Fruit fly (Drosophila melanogaster): ENCODE results near the gene Sec20.

Sec20 gene

dm6 chr3R:5856215-5856614 is 31.9 kb upstream of the Sec20 start, which contains the start of the genes disp and ECSIT:
TSS of gene disp (minus strand) at chr3R:5856311.
TSS of gene ECSIT (plus strand) at chr3R:5856585.
- TF ChIP-seq pad (GFP tag; optimal IDR thresholded peaks at IDR 0.05) (peak; percentile 49), Clk (GFP tag; optimal IDR thresholded peaks at IDR 0.05) (no peak), bab1 (GFP tag; optimal IDR thresholded peaks at IDR 0.05) (peak; percentile 28), ovo (GFP tag; optimal IDR thresholded peaks at IDR 0.05) (no peak), tj (GFP tag; optimal IDR thresholded peaks at IDR 0.05) (no peak), Mnt (GFP tag; optimal IDR thresholded peaks at IDR 0.05) (peak; percentile 36), CG5204 (GFP tag; optimal IDR thresholded peaks at IDR 0.05) (peak; percentile 74), CG33017 (tag; optimal IDR thresholded peaks at IDR 0.05) (no peak), CG12768 (GFP tag; optimal IDR thresholded peaks at IDR 0.05) (peak; percentile 63), Crg-1 (GFP tag; optimal IDR thresholded peaks at IDR 0.05) (peak; percentile 63), CG7045 (GFP tag; optimal IDR thresholded peaks at IDR 0.05) (peak; percentile 58), CG1620 (GFP tag; optimal IDR thresholded peaks at IDR 0.05) (peak; percentile 6), CG11617 (GFP tag; optimal IDR thresholded peaks at IDR 0.05) (peak; percentile 52), Hr96 (GFP tag; optimal IDR thresholded peaks at IDR 0.05) (peak; percentile 49), kay (GFP tag; ENCODE audit: borderline replicate concordance) (no peak), cic (GFP tag; optimal IDR thresholded peaks at IDR 0.05) (no peak), cnc (optimal IDR thresholded peaks at IDR 0.05) (no peak), CG7101 (tag; optimal IDR thresholded peaks at IDR 0.05) (peak; percentile 51), toe (GFP tag; optimal IDR thresholded peaks at IDR 0.05) (peak; percentile 58), CG14711 (tag; optimal IDR thresholded peaks at IDR 0.05) (peak; percentile 37)

DNA sequence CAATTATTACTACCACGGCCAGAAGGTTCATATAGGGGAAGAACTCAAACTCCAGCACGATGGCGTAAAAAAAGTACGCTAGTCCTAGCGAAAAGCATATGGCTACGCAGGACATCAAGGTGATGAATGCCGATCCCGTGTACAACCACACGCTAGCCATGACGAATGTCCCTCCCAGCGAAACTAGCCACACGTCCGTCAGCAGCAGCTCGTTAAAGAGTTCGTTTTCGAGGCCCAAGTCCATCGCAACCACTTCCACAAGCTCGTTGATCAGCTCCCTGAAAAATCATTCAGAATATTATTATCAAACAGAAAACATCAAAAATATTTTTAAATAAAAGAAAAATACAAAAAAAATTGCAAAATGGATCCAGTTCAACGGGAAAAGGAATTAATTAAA is 28.7 kb upstream of the Sec20 start, which contains the start of gene CG34287:
TSS of gene CG34287 (plus strand) at position 301 of the 400 bp plus-strand sequence.
- no peak for TF ChIP-seq cnc (optimal IDR thresholded peaks at IDR 0.05)
- TF ChIP-seq bab1 (GFP tag; optimal IDR thresholded peaks at IDR 0.05): no peak
- no peak for TF ChIP-seq kay (GFP tag; ENCODE audit: borderline replicate concordance)
- no peak for TF ChIP-seq Crg-1 (GFP tag; optimal IDR thresholded peaks at IDR 0.05)
- no peak for TF ChIP-seq toe (GFP tag; optimal IDR thresholded peaks at IDR 0.05)
- TF ChIP-seq CG7045 (GFP tag; optimal IDR thresholded peaks at IDR 0.05): no peak
- no peak for TF ChIP-seq tj (GFP tag; optimal IDR thresholded peaks at IDR 0.05)
- no peak for TF ChIP-seq cic (GFP tag; optimal IDR thresholded peaks at IDR 0.05)
- no peak for TF ChIP-seq Mnt (GFP tag; optimal IDR thresholded peaks at IDR 0.05)
- TF ChIP-seq pad (GFP tag; optimal IDR thresholded peaks at IDR 0.05): no peak
- TF ChIP-seq Hr96 (GFP tag; optimal IDR thresholded peaks at IDR 0.05): no peak
- TF ChIP-seq CG1620 (GFP tag; optimal IDR thresholded peaks at IDR 0.05): no peak
- no peak for TF ChIP-seq CG7101 (tag; optimal IDR thresholded peaks at IDR 0.05)
- TF ChIP-seq CG33017 (tag; optimal IDR thresholded peaks at IDR 0.05): no peak
- no peak for TF ChIP-seq CG14711 (tag; optimal IDR thresholded peaks at IDR 0.05)
- TF ChIP-seq ovo (GFP tag; optimal IDR thresholded peaks at IDR 0.05): no peak
- no peak for TF ChIP-seq CG5204 (GFP tag; optimal IDR thresholded peaks at IDR 0.05)
- TF ChIP-seq CG11617 (GFP tag; optimal IDR thresholded peaks at IDR 0.05): no peak

- TF ChIP-seq kay (GFP tag; ENCODE audit: borderline replicate concordance) (peak; percentile 73), CG7101 (tag; optimal IDR thresholded peaks at IDR 0.05) (no peak), Crg-1 (GFP tag; optimal IDR thresholded peaks at IDR 0.05) (no peak), pad (GFP tag; optimal IDR thresholded peaks at IDR 0.05) (no peak), CG14711 (tag; optimal IDR thresholded peaks at IDR 0.05) (no peak), CG5204 (GFP tag; optimal IDR thresholded peaks at IDR 0.05) (no peak), CG12768 (GFP tag; optimal IDR thresholded peaks at IDR 0.05) (no peak), cnc (optimal IDR thresholded peaks at IDR 0.05) (peak in 1 of 2 experiments; percentile 17), CG33017 (tag; optimal IDR thresholded peaks at IDR 0.05) (no peak), CG7045 (GFP tag; optimal IDR thresholded peaks at IDR 0.05) (no peak)
Observed at dm6 chr3R:5846570-5847270, 22.4 kb upstream of the Sec20 start, which contains the start of gene CG14676. TSS of gene CG14676 (plus strand) at chr3R:5847220.

dm6 chr3R:5843516-5843915 is 19.2 kb upstream of the Sec20 start:
- TF ChIP-seq CG11617 (GFP tag; optimal IDR thresholded peaks at IDR 0.05) (no peak), Mnt (GFP tag; optimal IDR thresholded peaks at IDR 0.05) (peak; percentile 70), CG12768 (GFP tag; optimal IDR thresholded peaks at IDR 0.05) (peak; percentile 43), cnc (optimal IDR thresholded peaks at IDR 0.05) (no peak), Crg-1 (GFP tag; optimal IDR thresholded peaks at IDR 0.05) (no peak), CG7101 (tag; optimal IDR thresholded peaks at IDR 0.05) (no peak), kay (GFP tag; ENCODE audit: borderline replicate concordance) (peak; percentile 50), pad (GFP tag; optimal IDR thresholded peaks at IDR 0.05) (no peak), CG5204 (GFP tag; optimal IDR thresholded peaks at IDR 0.05) (no peak), cic (GFP tag; optimal IDR thresholded peaks at IDR 0.05) (peak; percentile 95)

DNA sequence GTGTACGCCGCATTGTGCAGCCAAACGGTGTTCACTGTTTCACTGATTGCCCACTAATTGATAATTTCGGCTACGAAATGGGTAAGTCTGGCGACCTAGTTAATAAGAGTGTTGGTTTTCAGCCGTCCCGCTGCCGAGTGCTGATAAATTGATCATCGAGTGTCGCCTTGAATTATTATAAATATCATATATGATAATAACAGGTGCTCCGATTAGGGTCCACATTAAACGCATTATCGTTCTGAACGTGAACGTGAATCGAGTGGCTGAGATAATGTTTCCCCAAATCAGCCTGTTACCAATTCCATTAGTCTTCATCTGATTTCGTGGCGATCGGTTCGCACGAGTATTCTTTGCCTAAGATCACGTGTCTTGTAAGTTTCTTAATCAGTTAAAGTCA is 17.0 kb upstream of the Sec20 start:
- TF ChIP-seq cic (GFP tag; optimal IDR thresholded peaks at IDR 0.05) (no peak), CG7101 (tag; optimal IDR thresholded peaks at IDR 0.05) (no peak), CG11617 (GFP tag; optimal IDR thresholded peaks at IDR 0.05) (no peak)

DNA sequence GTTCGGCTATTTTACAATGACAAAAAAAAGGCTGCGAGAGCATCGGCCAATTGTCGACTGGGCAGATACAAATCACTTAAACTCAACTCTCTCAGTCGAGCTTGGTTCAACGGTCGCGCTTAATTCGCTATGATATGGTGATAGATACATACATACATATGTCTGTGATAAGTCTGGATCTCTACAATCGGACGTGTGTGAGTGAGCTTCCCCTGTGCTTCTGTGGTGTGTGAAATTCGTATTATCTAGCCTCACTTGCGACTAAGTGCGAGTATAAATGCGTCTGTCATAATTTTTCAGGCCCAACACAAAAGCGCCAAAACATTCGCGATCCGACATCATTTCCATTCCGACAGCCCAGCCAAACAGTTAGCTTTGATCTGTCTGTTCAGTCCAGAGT is 16.5 kb upstream of the Sec20 start, which contains the start of gene CG1213:
TSS of gene CG1213 (plus strand) at position 301 of the 400 bp plus-strand sequence.
- TF ChIP-seq CG5204 (GFP tag; optimal IDR thresholded peaks at IDR 0.05): no peak
- no peak for TF ChIP-seq bab1 (GFP tag; optimal IDR thresholded peaks at IDR 0.05)
- no peak for TF ChIP-seq Crg-1 (GFP tag; optimal IDR thresholded peaks at IDR 0.05)
- TF ChIP-seq CG12768 (GFP tag; optimal IDR thresholded peaks at IDR 0.05): no peak
- no peak for TF ChIP-seq Clk (GFP tag; optimal IDR thresholded peaks at IDR 0.05)
- TF ChIP-seq cnc (optimal IDR thresholded peaks at IDR 0.05): no peak
- no peak for TF ChIP-seq kay (GFP tag; ENCODE audit: borderline replicate concordance)
- no peak for TF ChIP-seq CG14711 (tag; optimal IDR thresholded peaks at IDR 0.05)
- no peak for TF ChIP-seq CG1620 (GFP tag; optimal IDR thresholded peaks at IDR 0.05)
- no peak for TF ChIP-seq CG11617 (GFP tag; optimal IDR thresholded peaks at IDR 0.05)
- TF ChIP-seq CG7101 (tag; optimal IDR thresholded peaks at IDR 0.05): no peak
- TF ChIP-seq CG33017 (tag; optimal IDR thresholded peaks at IDR 0.05): no peak
- TF ChIP-seq pad (GFP tag; optimal IDR thresholded peaks at IDR 0.05): no peak
- no peak for TF ChIP-seq tj (GFP tag; optimal IDR thresholded peaks at IDR 0.05)
- no peak for TF ChIP-seq CG7045 (GFP tag; optimal IDR thresholded peaks at IDR 0.05)

Measured in whole organism, adult.